Worm (Caenorhabditis elegans) whole organism, young adult: Measurements from ENCODE around the gene F25D1.8.

ENCODE experiments used
- F22D6.2 ChIP-seq: sonication (generic microtip); optimal IDR thresholded peaks from 2 replicates; lab custom pipeline; 2016; ENCODE audit warnings: mild to moderate bottlenecking, missing genetic modification characterization, missing compliant biosample characterization
- F39B2.1 ChIP-seq: fragments of 200-800 bp; sonication (Bioruptor generic); IDR thresholded peaks from 2 replicates; pipeline ENCODE4 v1.3.6; 2022; ENCODE audit warnings: missing genetic modification reagents, missing genetic modification characterization, missing compliant biosample characterization
- T07F8.4 ChIP-seq: sonication (generic microtip); optimal IDR thresholded peaks from 2 replicates; lab custom pipeline; 2016; ENCODE audit warnings: mild to moderate bottlenecking, missing genetic modification characterization, moderate library complexity, missing compliant biosample characterization
- T26A5.8 ChIP-seq: sonication (generic microtip); optimal IDR thresholded peaks from 2 replicates; lab custom pipeline; 2016; ENCODE audit warnings: missing genetic modification characterization, missing compliant biosample characterization
- Y53F4B.3 ChIP-seq: fragments of 200-800 bp; sonication (Bioruptor generic); IDR thresholded peaks from 2 replicates; pipeline ENCODE4 v1.3.6; 2022; ENCODE audit warnings: missing genetic modification reagents, missing genetic modification characterization, missing compliant biosample characterization
- Y79H2A.3 ChIP-seq: fragments of 200-800 bp; sonication (Bioruptor generic); conservative IDR thresholded peaks from 2 replicates; pipeline ENCODE4 v1.3.6; 2022; ENCODE audit warnings: missing genetic modification reagents, missing genetic modification characterization, missing compliant biosample characterization
- Y95B8A.8 ChIP-seq: fragments of 200-800 bp; sonication (Bioruptor generic); IDR thresholded peaks from 2 replicates; pipeline ENCODE4 v1.3.6; 2022; ENCODE audit warnings: missing genetic modification reagents, missing genetic modification characterization, missing compliant biosample characterization
- akir-1 ChIP-seq: fragments of 200-800 bp; sonication (Bioruptor generic); optimal IDR thresholded peaks from 2 replicates; lab custom pipeline; 2018; ENCODE audit warnings: mild to moderate bottlenecking, missing genetic modification characterization, moderate library complexity, missing compliant biosample characterization
- athp-1 ChIP-seq: sonication (generic microtip); optimal IDR thresholded peaks from 2 replicates; lab custom pipeline; 2017; ENCODE audit warnings: mild to moderate bottlenecking, missing genetic modification characterization, missing compliant biosample characterization
- attf-5 ChIP-seq: fragments of 200-800 bp; sonication (Bioruptor generic); optimal IDR thresholded peaks from 2 replicates; lab custom pipeline; 2018; ENCODE audit warnings: mild to moderate bottlenecking, missing genetic modification characterization, missing compliant biosample characterization
- bed-1 ChIP-seq: fragments of 200-800 bp; sonication (Bioruptor generic); IDR thresholded peaks from 2 replicates; pipeline ENCODE4 v1.3.6; 2022; ENCODE audit warnings: missing genetic modification reagents, missing genetic modification characterization, missing compliant biosample characterization
- ccch-3 ChIP-seq: fragments of 200-800 bp; sonication (Bioruptor generic); optimal IDR thresholded peaks from 2 replicates; lab custom pipeline; 2018; ENCODE audit warnings: mild to moderate bottlenecking, missing genetic modification characterization, missing compliant biosample characterization
- cebp-1 ChIP-seq, 2 experiments: fragments of 200-800 bp in 1 of 2; sonication (Bioruptor generic) in 1 of 2; sonication (generic microtip) in 1 of 2; IDR thresholded peaks in 1 of 2; optimal IDR thresholded peaks in 1 of 2; 2 replicates each; pipeline versions ENCODE4 v1.3.6 to Lab custom; 2017 to 2022; ENCODE audit warnings: missing compliant biosample characterization in 2 of 2, missing genetic modification characterization in 2 of 2, mild to moderate bottlenecking in 1 of 2, missing genetic modification reagents in 1 of 2, moderate library complexity in 1 of 2
- ceh-27 ChIP-seq: fragments of 200-800 bp; sonication (Bioruptor generic); optimal IDR thresholded peaks from 2 replicates; lab custom pipeline; 2018; ENCODE audit warnings: mild to moderate bottlenecking, missing genetic modification characterization, moderate library complexity, missing compliant biosample characterization
- ceh-58 ChIP-seq: fragments of 200-800 bp; sonication (Bioruptor generic); IDR thresholded peaks from 2 replicates; pipeline ENCODE4 v1.3.6; 2022; ENCODE audit warnings: missing genetic modification characterization, missing compliant biosample characterization
- ceh-91 ChIP-seq: fragments of 200-800 bp; sonication (Bioruptor generic); IDR thresholded peaks from 2 replicates; pipeline ENCODE4 v1.3.6; 2022; ENCODE audit warnings: missing genetic modification reagents, missing genetic modification characterization, missing compliant biosample characterization
- chd-7 ChIP-seq: sonication (generic microtip); optimal IDR thresholded peaks from 2 replicates; lab custom pipeline; 2016; ENCODE audit warnings: mild to moderate bottlenecking, missing genetic modification characterization, moderate library complexity, missing compliant biosample characterization
- dox-1 ChIP-seq: fragments of 200-800 bp; sonication (Bioruptor generic); IDR thresholded peaks from 2 replicates; pipeline ENCODE4 v1.3.6; 2022; ENCODE audit warnings: missing genetic modification reagents, missing genetic modification characterization, missing compliant biosample characterization
- dpff-1 ChIP-seq: sonication (generic microtip); optimal IDR thresholded peaks from 2 replicates; lab custom pipeline; 2017; ENCODE audit warnings: mild to moderate bottlenecking, missing genetic modification characterization, missing compliant biosample characterization
- efl-1 ChIP-seq: fragments of 150-350 bp; optimal IDR thresholded peaks from 2 replicates; lab custom pipeline; 2014; ENCODE audit warnings: missing biosample characterization, missing genetic modification reagents, missing genetic modification characterization
- ets-4 ChIP-seq: fragments of 200-800 bp; sonication (Bioruptor generic); optimal IDR thresholded peaks from 2 replicates; lab custom pipeline; 2018; ENCODE audit warnings: mild to moderate bottlenecking, missing genetic modification characterization, missing compliant biosample characterization
- fkh-3 ChIP-seq: sonication (generic microtip); optimal IDR thresholded peaks from 2 replicates; lab custom pipeline; 2016; ENCODE audit warnings: mild to moderate bottlenecking, missing genetic modification characterization, missing compliant biosample characterization
- hlh-12 ChIP-seq: sonication (generic microtip); optimal IDR thresholded peaks from 2 replicates; lab custom pipeline; 2016; ENCODE audit warnings: missing genetic modification characterization, missing compliant biosample characterization
- hlh-26 ChIP-seq: fragments of 200-800 bp; sonication (Bioruptor generic); conservative IDR thresholded peaks from 2 replicates; pipeline ENCODE4 v1.3.6; 2022; ENCODE audit warnings: missing genetic modification reagents, missing genetic modification characterization, missing compliant biosample characterization
- lag-1 ChIP-seq: fragments of 200-800 bp; sonication (Bioruptor generic); IDR thresholded peaks from 2 replicates; pipeline ENCODE4 v1.3.6; 2022; ENCODE audit warnings: missing genetic modification reagents, missing genetic modification characterization, missing compliant biosample characterization
- let-607 ChIP-seq, 2 experiments: fragments of 200-800 bp in 1 of 2; sonication (Bioruptor generic) in 1 of 2; sonication (generic microtip) in 1 of 2; optimal IDR thresholded peaks; 2 replicates each; lab custom pipeline; 2016 to 2018; ENCODE audit warnings: mild to moderate bottlenecking in 2 of 2, missing compliant biosample characterization in 2 of 2, missing genetic modification characterization in 2 of 2, moderate library complexity in 2 of 2, missing genotype in 1 of 2
- lin-35 ChIP-seq, 3 experiments: fragments of 150-350 bp in 2 of 3; sonication (generic microtip) in 1 of 3; optimal IDR thresholded peaks; 2 replicates each; lab custom pipeline; 2014 to 2018; ENCODE audit warnings: missing biosample characterization in 3 of 3, missing genetic modification characterization in 3 of 3, missing genetic modification reagents in 3 of 3
- lin-54 ChIP-seq: fragments of 200-800 bp; sonication (Bioruptor generic); optimal IDR thresholded peaks from 2 replicates; lab custom pipeline; 2018; ENCODE audit warnings: mild to moderate bottlenecking, missing genetic modification characterization, missing compliant biosample characterization
- madf-3 ChIP-seq: fragments of 200-800 bp; sonication (Bioruptor generic); IDR thresholded peaks from 2 replicates; pipeline ENCODE4 v1.3.6; 2022; ENCODE audit warnings: missing genetic modification reagents, missing genetic modification characterization, missing compliant biosample characterization
- madf-6 ChIP-seq: fragments of 200-800 bp; sonication (Bioruptor generic); IDR thresholded peaks from 2 replicates; pipeline ENCODE4 v1.3.6; 2022; ENCODE audit warnings: missing genetic modification reagents, missing genetic modification characterization, missing compliant biosample characterization
- mcd-1 ChIP-seq: fragments of 200-800 bp; sonication (Bioruptor generic); IDR thresholded peaks from 2 replicates; pipeline ENCODE4 v1.3.6; 2022; ENCODE audit warnings: missing genetic modification reagents, missing genetic modification characterization, missing compliant biosample characterization
- nhr-179 ChIP-seq: sonication (generic microtip); optimal IDR thresholded peaks from 2 replicates; lab custom pipeline; 2016; ENCODE audit warnings: mild to moderate bottlenecking, missing genetic modification characterization, missing compliant biosample characterization
- nhr-80 ChIP-seq: sonication (generic microtip); optimal IDR thresholded peaks from 2 replicates; lab custom pipeline; 2016; ENCODE audit warnings: missing genetic modification characterization, missing compliant biosample characterization
- rec-8 ChIP-seq, 2 experiments: sonication (generic microtip); optimal IDR thresholded peaks; 2 replicates each; lab custom pipeline; 2016; ENCODE audit warnings: mild to moderate bottlenecking in 2 of 2, missing genetic modification characterization in 2 of 2, missing genetic modification reagents in 2 of 2, missing genotype in 2 of 2, missing biosample characterization in 1 of 2, missing compliant biosample characterization in 1 of 2, moderate library complexity in 1 of 2
- rpc-1 ChIP-seq, 2 experiments: fragments of 150-350 bp in 1 of 2; sonication (generic microtip) in 1 of 2; optimal IDR thresholded peaks; 2 replicates each; lab custom pipeline; 2014 to 2018; ENCODE audit warnings: missing biosample characterization in 1 of 2, missing genetic modification characterization in 1 of 2, missing genetic modification reagents in 1 of 2, missing genotype in 1 of 2
- sptf-2 ChIP-seq: fragments of 200-800 bp; sonication (Bioruptor generic); optimal IDR thresholded peaks from 2 replicates; lab custom pipeline; 2018; ENCODE audit warnings: mild to moderate bottlenecking, missing genetic modification characterization, missing compliant biosample characterization
- tlf-1 ChIP-seq: fragments of 200-800 bp; sonication (Bioruptor generic); optimal IDR thresholded peaks from 2 replicates; lab custom pipeline; 2018; ENCODE audit warnings: mild to moderate bottlenecking, missing genetic modification characterization, missing compliant biosample characterization
- unc-130 ChIP-seq: sonication (generic microtip); optimal IDR thresholded peaks from 2 replicates; lab custom pipeline; 2016; ENCODE audit warnings: missing genetic modification reagents, missing genetic modification characterization, missing compliant biosample characterization
- ztf-28 ChIP-seq: fragments of 200-800 bp; sonication (Bioruptor generic); IDR thresholded peaks from 2 replicates; pipeline ENCODE4 v1.3.6; 2022; ENCODE audit warnings: missing genetic modification reagents, missing genetic modification characterization, missing compliant biosample characterization
- ztf-3 ChIP-seq: fragments of 200-800 bp; sonication (Bioruptor generic); optimal IDR thresholded peaks from 2 replicates; lab custom pipeline; 2018; ENCODE audit warnings: mild to moderate bottlenecking, missing genetic modification characterization, missing compliant biosample characterization
- ztf-6 ChIP-seq: fragments of 200-800 bp; sonication (Bioruptor generic); IDR thresholded peaks from 2 replicates; pipeline ENCODE4 v1.3.6; 2022; ENCODE audit warnings: missing genetic modification reagents, missing genetic modification characterization, missing compliant biosample characterization

Gene F25D1.8

ce11 chrV:10525902-10526301, 13.3 kb upstream of the F25D1.8 start, which contains the start of the genes C35A5.8 and hda-11 (continued):
- TF ChIP-seq ets-4, result no peak
- peak; percentile 78 for TF ChIP-seq unc-130 (GFP tag; lab: Kevin White, UChicago)
- TF ChIP-seq lag-1 (GFP tag; lab: Robert Waterston, UW), result no peak
- TF ChIP-seq Y79H2A.3 (GFP tag; lab: Robert Waterston, UW), result no peak
- peak; percentile 67 for TF ChIP-seq madf-6
- no peak for TF ChIP-seq ztf-6 (GFP tag; lab: Robert Waterston, UW)
- TF ChIP-seq akir-1, result no peak
- TF ChIP-seq, all 124 proteins: peak for 41

ce11 chrV:10528500-10528899, 10.7 kb upstream of the F25D1.8 start, which contains the start of gene F25D1.3:
TSS of gene F25D1.3 (plus strand) at chrV:10528724.
- TF ChIP-seq sptf-2 (GFP tag; lab: Kevin White, UChicago) (no peak), athp-1 (tag; lab: Kevin White, UChicago) (no peak), ceh-27 (GFP tag; lab: Kevin White, UChicago) (no peak), nhr-179 (tag; lab: Kevin White, UChicago) (no peak), chd-7 (tag; lab: Kevin White, UChicago) (no peak), madf-3 (GFP tag; lab: Robert Waterston, UW) (no peak), dox-1 (GFP tag; lab: Robert Waterston, UW) (no peak), T07F8.4 (no peak), attf-5 (GFP tag; lab: Kevin White, UChicago) (no peak), rec-8 (tag; optimal IDR thresholded peaks at IDR 0.05; lab: Kevin White, UChicago) (no peak), ccch-3 (GFP tag; lab: Kevin White, UChicago) (no peak), ceh-58 (no peak), ztf-3 (GFP tag; lab: Kevin White, UChicago) (no peak), fkh-3 (tag; lab: Kevin White, UChicago) (no peak), mcd-1 (GFP tag; lab: Robert Waterston, UW) (no peak), efl-1 (GFP tag; lab: Kevin White, UChicago) (no peak), rpc-1 (optimal IDR thresholded peaks at IDR 0.05; lab: Kevin White, UChicago) (no peak), rpc-1 (tag; optimal IDR thresholded peaks at IDR 0.05; lab: Kevin White, UChicago) (no peak)

- TF ChIP-seq Y95B8A.8 (GFP tag; lab: Robert Waterston, UW), result no peak
- TF ChIP-seq T26A5.8 (tag; lab: Kevin White, UChicago), result no peak
- TF ChIP-seq lin-54, result no peak
- TF ChIP-seq ceh-91 (GFP tag; lab: Robert Waterston, UW), result no peak
- TF ChIP-seq hlh-12, result no peak
- TF ChIP-seq cebp-1 (GFP tag; IDR thresholded peaks at IDR 0.05; lab: Robert Waterston, UW), result no peak
- TF ChIP-seq cebp-1 (tag; optimal IDR thresholded peaks at IDR 0.05; lab: Kevin White, UChicago), result no peak
- TF ChIP-seq hlh-26 (GFP tag; lab: Robert Waterston, UW), result no peak
- TF ChIP-seq dpff-1 (tag; lab: Kevin White, UChicago), result no peak
- TF ChIP-seq let-607 (tag; optimal IDR thresholded peaks at IDR 0.05; lab: Kevin White, UChicago), result no peak
- TF ChIP-seq F22D6.2 (tag; lab: Kevin White, UChicago), result no peak
- no peak for TF ChIP-seq Y53F4B.3
- TF ChIP-seq F39B2.1 (GFP tag; lab: Robert Waterston, UW), result no peak
- no peak for TF ChIP-seq bed-1 (GFP tag; lab: Robert Waterston, UW)
- TF ChIP-seq tlf-1 (GFP tag; lab: Kevin White, UChicago), result no peak
- TF ChIP-seq nhr-80, result no peak
- TF ChIP-seq mcd-1 (GFP tag; lab: Robert Waterston, UW), result no peak
- TF ChIP-seq lin-35 (GFP tag; optimal IDR thresholded peaks at IDR 0.05; lab: Kevin White, UChicago), result no peak
- no peak for TF ChIP-seq ztf-28 (GFP tag; lab: Robert Waterston, UW)
Measured at ce11 chrV:10529600-10529999, 9.6 kb upstream of the F25D1.8 start.
